Fruit fly (Drosophila melanogaster) whole organism, embryonic: Measurements from ENCODE around the gene Gr61a.

Experiments used
- Asciz ChIP-seq: fragments of 200-800 bp; sonication (Bioruptor generic); optimal IDR thresholded peaks from 2 replicates; lab custom pipeline; 2017; ENCODE audit warnings: missing biosample characterization, mild to moderate bottlenecking, missing genetic modification characterization, missing genetic modification reagents
- BtbVII ChIP-seq: fragments of 200-800 bp; sonication (Bioruptor generic); optimal IDR thresholded peaks from 3 replicates; lab custom pipeline; 2017; ENCODE audit warnings: missing biosample characterization, mild to moderate bottlenecking, missing genetic modification characterization
- CG10543 ChIP-seq: fragments of 200-800 bp; sonication (Bioruptor generic); optimal IDR thresholded peaks from 3 replicates; lab custom pipeline; 2017; ENCODE audit warnings: missing biosample characterization, mild to moderate bottlenecking, missing genetic modification characterization, moderate library complexity
- CG1233 ChIP-seq: fragments of 200-800 bp; sonication (Bioruptor generic); optimal IDR thresholded peaks from 4 replicates; lab custom pipeline; 2018; ENCODE audit warnings: missing biosample characterization, mild to moderate bottlenecking, missing genetic modification characterization
- CG15011 ChIP-seq: fragments of 200-800 bp; sonication (Bioruptor generic); optimal IDR thresholded peaks from 3 replicates; lab custom pipeline; 2018; ENCODE audit warnings: missing biosample characterization, mild to moderate bottlenecking, missing genetic modification characterization
- CG16779 ChIP-seq: fragments of 200-800 bp; sonication (Bioruptor generic); IDR thresholded peaks from 2 replicates; pipeline ENCODE4 v1.3.6; 2022; ENCODE audit warnings: missing biosample characterization, missing genetic modification characterization
- CG16815 ChIP-seq: fragments of 200-800 bp; sonication (Bioruptor generic); optimal IDR thresholded peaks from 3 replicates; lab custom pipeline; 2017; ENCODE audit warnings: missing biosample characterization, mild to moderate bottlenecking, missing genetic modification characterization
- CG17186 ChIP-seq: fragments of 200-800 bp; sonication (Bioruptor generic); optimal IDR thresholded peaks from 3 replicates; lab custom pipeline; 2017; ENCODE audit warnings: missing biosample characterization, missing genetic modification reagents, missing genetic modification characterization
- CG34376 ChIP-seq: fragments of 200-800 bp; sonication (Bioruptor generic); optimal IDR thresholded peaks from 2 replicates; lab custom pipeline; 2018; ENCODE audit warnings: missing biosample characterization, mild to moderate bottlenecking, missing genetic modification characterization
- CG34422 ChIP-seq: fragments of 200-800 bp; sonication (Bioruptor generic); IDR thresholded peaks from 3 replicates; pipeline ENCODE4 v1.3.6; 2022; ENCODE audit warnings: missing biosample characterization, missing genetic modification characterization
- CG4282 ChIP-seq: fragments of 200-800 bp; sonication (Bioruptor generic); optimal IDR thresholded peaks from 2 replicates; lab custom pipeline; 2016; ENCODE audit warnings: missing biosample characterization, missing genetic modification characterization
- CG4707 ChIP-seq: fragments of 200-800 bp; sonication (Bioruptor generic); optimal IDR thresholded peaks from 2 replicates; lab custom pipeline; 2018; ENCODE audit warnings: missing biosample characterization, mild to moderate bottlenecking, missing genetic modification characterization, moderate library complexity
- CG4854 ChIP-seq: fragments of 200-800 bp; sonication (Bioruptor generic); optimal IDR thresholded peaks from 2 replicates; lab custom pipeline; 2016; ENCODE audit warnings: missing biosample characterization, missing genetic modification characterization, inconsistent platforms
- CG7357 ChIP-seq: fragments of 200-800 bp; sonication (Bioruptor generic); IDR thresholded peaks from 3 replicates; pipeline ENCODE4 v1.3.6; 2022; ENCODE audit warnings: missing biosample characterization, missing genetic modification characterization
- CG9609 ChIP-seq: fragments of 200-800 bp; sonication (Bioruptor generic); optimal IDR thresholded peaks from 3 replicates; lab custom pipeline; 2016; ENCODE audit warnings: missing biosample characterization, missing genetic modification characterization
- D19A ChIP-seq: fragments of 200-800 bp; optimal IDR thresholded peaks from 3 replicates; lab custom pipeline; 2019; ENCODE audit warnings: missing biosample characterization, mild to moderate bottlenecking, missing genetic modification characterization, moderate library complexity
- Ets65A ChIP-seq: fragments of 200-800 bp; sonication (Bioruptor generic); peaks from one replicate; lab custom pipeline; 2016; ENCODE audit warnings: missing biosample characterization, missing genetic modification characterization
- GATAe ChIP-seq: fragments of 200-800 bp; sonication (Bioruptor generic); conservative IDR thresholded peaks from 2 replicates; pipeline ENCODE4 v1.3.6; 2022; ENCODE audit warnings: missing biosample characterization, missing genetic modification characterization
- HLH3B ChIP-seq: fragments of 200-800 bp; sonication (Bioruptor generic); IDR thresholded peaks from 2 replicates; pipeline ENCODE4 v1.3.6; 2022; ENCODE audit warnings: missing biosample characterization, missing genetic modification characterization
- Med ChIP-seq: fragments of 200-800 bp; sonication (Bioruptor generic); peaks from one replicate; lab custom pipeline; 2016; ENCODE audit warnings: missing biosample characterization, missing genetic modification characterization, mild to moderate bottlenecking, inconsistent platforms, moderate library complexity
- Mes4 ChIP-seq: fragments of 200-800 bp; sonication (Bioruptor generic); optimal IDR thresholded peaks from 2 replicates; lab custom pipeline; 2016; ENCODE audit warnings: missing biosample characterization, missing genetic modification characterization
- Nf-YA ChIP-seq: fragments of 200-800 bp; sonication (Bioruptor generic); IDR thresholded peaks from 2 replicates; pipeline ENCODE4 v1.3.6; 2022; ENCODE audit warnings: missing biosample characterization, missing genetic modification characterization
- Sox100B ChIP-seq: fragments of 200-800 bp; sonication (Bioruptor generic); optimal IDR thresholded peaks from 3 replicates; lab custom pipeline; 2018; ENCODE audit warnings: missing biosample characterization, mild to moderate bottlenecking, missing genetic modification characterization
- Trl ChIP-seq, 3 experiments: fragments of >200 bp in 2 of 3; fragments of 200-800 bp in 1 of 3; sonication (Bioruptor generic) in 1 of 3; optimal IDR thresholded peaks; 2 replicates in 1 of 3; 3 replicates in 2 of 3; lab custom pipeline; 2016 to 2017; ENCODE audit warnings: missing biosample characterization in 1 of 3, missing genetic modification characterization in 1 of 3
- abd-A ChIP-seq: fragments of 200-800 bp; sonication (Bioruptor generic); optimal IDR thresholded peaks from 3 replicates; lab custom pipeline; 2019; ENCODE audit warnings: missing biosample characterization, mild to moderate bottlenecking, missing genetic modification characterization, moderate library complexity
- bcd ChIP-seq: fragments of 200-800 bp; sonication (Bioruptor generic); optimal IDR thresholded peaks from 2 replicates; lab custom pipeline; 2017; ENCODE audit warnings: missing biosample characterization, mild to moderate bottlenecking, missing genetic modification characterization
- chinmo ChIP-seq: fragments of 200-800 bp; sonication (Bioruptor generic); IDR thresholded peaks from 4 replicates; pipeline ENCODE4 v1.3.6; 2022; ENCODE audit warnings: missing biosample characterization, missing genetic modification characterization; ENCODE audit not compliant: partially characterized antibody
- dimm ChIP-seq: fragments of 200-800 bp; sonication (Bioruptor generic); IDR thresholded peaks from 2 replicates; pipeline ENCODE4 v1.3.6; 2022; ENCODE audit warnings: missing biosample characterization, missing genetic modification characterization
- dysf ChIP-seq: fragments of 200-800 bp; sonication (Bioruptor generic); IDR thresholded peaks from 3 replicates; pipeline ENCODE4 v1.3.6; 2022; ENCODE audit warnings: missing biosample characterization, missing genetic modification characterization
- grn ChIP-seq: fragments of 200-800 bp; sonication (Bioruptor generic); optimal IDR thresholded peaks from 3 replicates; lab custom pipeline; 2017; ENCODE audit warnings: missing biosample characterization, missing genetic modification characterization
- gsb-n ChIP-seq: fragments of 200-800 bp; sonication (Bioruptor generic); optimal IDR thresholded peaks from 3 replicates; lab custom pipeline; 2018; ENCODE audit warnings: missing biosample characterization, mild to moderate bottlenecking, missing genetic modification characterization
- insv ChIP-seq, 2 experiments: fragments of 200-800 bp; sonication (Bioruptor generic); optimal IDR thresholded peaks; 3 replicates each; lab custom pipeline; 2016 to 2018; ENCODE audit warnings: missing biosample characterization in 2 of 2, missing genetic modification characterization in 2 of 2
- knrl ChIP-seq: fragments of 200-800 bp; sonication (Bioruptor generic); IDR thresholded peaks from 3 replicates; pipeline ENCODE4 v1.3.6; 2022; ENCODE audit warnings: missing biosample characterization, missing genetic modification characterization; ENCODE audit not compliant: partially characterized antibody
- lab ChIP-seq: fragments of 200-800 bp; sonication (Bioruptor generic); optimal IDR thresholded peaks from 3 replicates; lab custom pipeline; 2017; ENCODE audit warnings: missing biosample characterization, missing genetic modification characterization, mild to moderate bottlenecking, moderate library complexity, missing genetic modification reagents
- lmd ChIP-seq: fragments of 200-800 bp; sonication (Bioruptor generic); IDR thresholded peaks from 2 replicates; pipeline ENCODE4 v1.3.6; 2022; ENCODE audit warnings: missing biosample characterization, missing genetic modification characterization
- nom ChIP-seq: fragments of 200-800 bp; sonication (Bioruptor generic); optimal IDR thresholded peaks from 2 replicates; lab custom pipeline; 2017; ENCODE audit warnings: missing biosample characterization, missing genetic modification characterization, mild to moderate bottlenecking, moderate library complexity, missing genetic modification reagents
- ranshi ChIP-seq: fragments of 200-800 bp; sonication (Bioruptor generic); IDR thresholded peaks from 2 replicates; pipeline ENCODE4 v1.3.6; 2022; ENCODE audit warnings: missing biosample characterization, missing genetic modification characterization
- schlank ChIP-seq: fragments of 200-800 bp; sonication (Bioruptor generic); optimal IDR thresholded peaks from 2 replicates; lab custom pipeline; 2018; ENCODE audit warnings: missing biosample characterization, mild to moderate bottlenecking, missing genetic modification characterization
- sens ChIP-seq: fragments of 200-800 bp; sonication (Bioruptor generic); peaks from one replicate; lab custom pipeline; 2016; ENCODE audit warnings: missing biosample characterization, missing genetic modification characterization
- slp2 ChIP-seq: fragments of 200-800 bp; sonication (Bioruptor generic); optimal IDR thresholded peaks from 2 replicates; lab custom pipeline; 2016; ENCODE audit warnings: missing biosample characterization, missing genetic modification characterization
- stc ChIP-seq: fragments of 200-800 bp; sonication (Bioruptor generic); IDR thresholded peaks from 2 replicates; pipeline ENCODE4 v1.3.6; 2022; ENCODE audit warnings: missing biosample characterization, missing genetic modification characterization
- sug ChIP-seq: fragments of 200-800 bp; optimal IDR thresholded peaks from 2 replicates; lab custom pipeline; 2019; ENCODE audit warnings: missing biosample characterization, mild to moderate bottlenecking, missing genetic modification characterization, moderate library complexity
- ttk ChIP-seq: fragments of 200-800 bp; sonication (Bioruptor generic); IDR thresholded peaks from 2 replicates; pipeline ENCODE4 v2.1.2; 2022; ENCODE audit warnings: missing biosample characterization, missing genetic modification characterization
- wek ChIP-seq: fragments of 200-800 bp; sonication (Bioruptor generic); optimal IDR thresholded peaks from 3 replicates; lab custom pipeline; 2018; ENCODE audit warnings: missing biosample characterization, mild to moderate bottlenecking, missing genetic modification characterization, moderate library complexity
- z ChIP-seq: fragments of 200-800 bp; sonication (Bioruptor generic); IDR thresholded peaks from 3 replicates; pipeline ENCODE4 v1.3.6; 2022; ENCODE audit warnings: missing biosample characterization, missing genetic modification characterization
- zfh2 ChIP-seq: fragments of 200-800 bp; sonication (Bioruptor generic); optimal IDR thresholded peaks from 2 replicates; lab custom pipeline; 2016; ENCODE audit warnings: missing biosample characterization, missing genetic modification characterization

The Gr61a gene

DNA sequence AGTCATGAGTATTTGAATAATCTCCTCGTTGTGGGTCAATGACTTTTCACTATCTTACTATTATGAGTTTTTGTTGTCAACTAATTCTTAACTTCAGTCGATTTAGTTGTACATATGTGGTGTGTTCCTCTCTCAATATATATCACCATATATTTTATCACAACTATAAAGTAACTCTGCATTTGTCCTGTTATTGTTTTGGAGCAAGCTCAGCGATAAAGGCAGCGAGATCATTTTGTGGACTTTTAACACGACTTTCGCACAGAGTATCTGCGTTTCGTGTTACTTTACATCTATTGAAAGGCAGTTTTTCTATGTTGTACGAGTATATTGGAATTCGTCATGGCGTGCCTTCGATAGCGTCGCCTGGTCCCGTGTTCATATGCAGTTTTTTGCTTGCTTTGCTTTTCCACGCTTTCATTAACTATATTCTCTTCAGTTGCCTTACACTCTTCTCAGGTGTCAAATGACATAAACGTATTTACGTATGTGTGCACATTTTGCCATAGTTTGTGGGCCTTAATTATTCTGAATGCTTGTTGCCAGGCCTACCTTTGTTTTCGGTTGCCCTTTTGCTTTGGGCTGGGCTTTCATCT, 34.3 kb downstream of the Gr61a start:
- TF ChIP-seq sens (GFP tag; lab: Kevin White, UChicago), result peak; percentile 7
- TF ChIP-seq Mes4 (GFP tag; lab: Kevin White, UChicago), result no peak
- no peak for TF ChIP-seq dysf (GFP tag; lab: Robert Waterston, UW)
- TF ChIP-seq slp2, result no peak
- peak; percentile 89 for TF ChIP-seq D19A (tag; lab: Kevin White, UChicago)
- no peak for TF ChIP-seq chinmo (GFP tag; lab: Robert Waterston, UW)
- no peak for TF ChIP-seq Med (GFP tag; lab: Kevin White, UChicago)
- TF ChIP-seq lmd (GFP tag; lab: Robert Waterston, UW), result no peak
- no peak for TF ChIP-seq CG1233 (GFP tag; lab: Kevin White, UChicago)

DNA sequence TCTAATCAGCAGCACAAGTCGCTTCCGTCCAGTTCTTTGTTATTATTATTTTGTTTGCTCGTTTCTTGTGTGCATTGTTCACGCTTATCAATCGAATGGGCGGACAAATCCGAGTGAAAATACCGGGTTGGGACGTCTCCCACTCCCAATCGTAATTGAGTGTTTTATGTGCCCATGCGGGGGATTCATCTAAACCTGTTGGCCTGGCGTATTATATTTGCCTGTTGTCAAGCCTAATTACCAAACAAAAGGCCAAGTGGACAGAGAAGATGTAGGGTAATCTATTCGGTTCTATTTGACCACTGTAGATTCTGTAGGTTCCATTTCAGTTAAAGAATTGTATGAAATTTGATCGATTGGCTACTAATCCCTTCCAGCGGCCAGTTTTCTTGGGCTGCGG, 34.8 kb downstream of the Gr61a start:
- TF ChIP-seq z (GFP tag; lab: Robert Waterston, UW), result 0 out of 3 replicates have a peak, but pooled peaks have one; percentile 48
- peak; percentile 44 for TF ChIP-seq lab (GFP tag; lab: Kevin White, UChicago)
- peak; percentile 5; the same call in 1 of the 2 replicates for TF ChIP-seq HLH3B (GFP tag; lab: Robert Waterston, UW)
- TF ChIP-seq CG15011 (GFP tag; lab: Kevin White, UChicago), result no peak
- TF ChIP-seq Med (GFP tag; lab: Kevin White, UChicago), result peak; percentile 49
- peak; percentile 56 for TF ChIP-seq sens (GFP tag; lab: Kevin White, UChicago)
- peak; percentile 88 for TF ChIP-seq Ets65A (GFP tag; lab: Kevin White, UChicago)
- peak; percentile 27; the same call in 1 of the 2 replicates for TF ChIP-seq ranshi
- TF ChIP-seq Sox100B (GFP tag; lab: Kevin White, UChicago), result no peak
- 0 out of 3 replicates have a peak, but pooled peaks have one; percentile 15 for TF ChIP-seq CG34422
- no peak for TF ChIP-seq CG4707 (GFP tag; lab: Kevin White, UChicago)
- peak; percentile 69 for TF ChIP-seq wek (GFP tag; lab: Kevin White, UChicago)
- TF ChIP-seq, all 482 proteins: peak for 9

DNA sequence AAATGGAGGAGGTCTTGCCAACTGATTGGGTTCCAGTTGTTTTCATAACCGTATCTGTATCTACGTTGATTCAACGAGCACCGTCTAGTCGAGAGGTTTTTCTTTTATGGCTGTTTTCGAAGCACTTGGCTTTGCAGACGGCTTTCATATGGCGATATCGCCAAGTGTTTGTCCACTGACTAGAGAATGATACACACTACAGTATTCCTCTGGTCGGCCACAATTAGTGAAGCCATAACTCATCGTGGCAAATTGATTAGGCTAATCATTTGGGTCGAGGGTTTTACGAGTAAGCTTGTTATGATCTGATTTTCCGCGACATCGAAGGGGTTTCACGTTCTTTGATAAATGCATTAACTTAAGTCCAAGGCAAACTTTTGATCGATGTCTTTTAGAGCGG, 35.4 kb downstream of the Gr61a start:
- 0 out of 2 replicates have a peak, but pooled peaks have one; percentile 15 for TF ChIP-seq CG16779 (GFP tag; lab: Robert Waterston, UW)
- peak; percentile 46; the same call in 1 of the 2 replicates for TF ChIP-seq GATAe (GFP tag; lab: Robert Waterston, UW)
- TF ChIP-seq Nf-YA (GFP tag; lab: Robert Waterston, UW), result no peak
- no peak for TF ChIP-seq CG4854 (GFP tag; lab: Kevin White, UChicago)
- no peak for TF ChIP-seq CG7357 (GFP tag; lab: Robert Waterston, UW)
- TF ChIP-seq insv (GFP tag; optimal IDR thresholded peaks at IDR 0.05; lab: Kevin White, UChicago), result no peak
- TF ChIP-seq dimm (GFP tag; lab: Robert Waterston, UW), result no peak
- peak; percentile 85 for TF ChIP-seq CG34376
- TF ChIP-seq Asciz, result peak; percentile 8
- TF ChIP-seq CG16815 (GFP tag; lab: Kevin White, UChicago), result no peak
- no peak for TF ChIP-seq Trl (optimal IDR thresholded peaks at IDR 0.05; lab: Kevin White, UChicago)
- no peak for TF ChIP-seq Trl (GFP tag; optimal IDR thresholded peaks at IDR 0.05; lab: Kevin White, UChicago)
- no peak for TF ChIP-seq abd-A (tag; lab: Kevin White, UChicago)
- no peak for TF ChIP-seq gsb-n (tag; lab: Kevin White, UChicago)
- no peak for TF ChIP-seq zfh2 (GFP tag; lab: Kevin White, UChicago)
- no peak for TF ChIP-seq CG17186 (GFP tag; lab: Kevin White, UChicago)
- TF ChIP-seq chinmo (GFP tag; lab: Robert Waterston, UW), result 0 out of 4 replicates have a peak, but pooled peaks have one; percentile 5
- no peak for TF ChIP-seq nom (GFP tag; lab: Kevin White, UChicago)
- peak; percentile 13 for TF ChIP-seq grn (GFP tag; lab: Kevin White, UChicago)
- TF ChIP-seq stc (GFP tag; lab: Robert Waterston, UW), result 0 out of 2 replicates have a peak, but pooled peaks have one; percentile 18
- peak; percentile 84 for TF ChIP-seq sug
- no peak for TF ChIP-seq CG4282 (GFP tag; lab: Kevin White, UChicago)
- TF ChIP-seq schlank (tag; lab: Kevin White, UChicago), result no peak
- TF ChIP-seq ttk (GFP tag; lab: Robert Waterston, UW), result no peak
- no peak for TF ChIP-seq BtbVII (GFP tag; lab: Kevin White, UChicago)
- no peak for TF ChIP-seq bcd (GFP tag; lab: Kevin White, UChicago)
- no peak for TF ChIP-seq CG9609 (GFP tag; lab: Kevin White, UChicago)
- no peak for TF ChIP-seq knrl (GFP tag; lab: Robert Waterston, UW)
- TF ChIP-seq CG10543 (GFP tag; lab: Kevin White, UChicago), result peak; percentile 16
